Fruit fly (Drosophila melanogaster) whole organism, wandering third instar larva: ENCODE results near the gene CG10845.

Source experiments
- CG9705 ChIP-seq: fragments of 200-800 bp; sonication (Bioruptor generic); optimal IDR thresholded peaks from 2 replicates; lab custom pipeline; 2018; ENCODE audit warnings: missing biosample characterization, mild to moderate bottlenecking, missing genetic modification characterization
- HLH106 ChIP-seq: fragments of 200-800 bp; optimal IDR thresholded peaks from 3 replicates; lab custom pipeline; 2019; ENCODE audit warnings: missing biosample characterization, mild to moderate bottlenecking, missing genetic modification characterization, moderate library complexity
- Hr78 ChIP-seq: fragments of >200 bp; optimal IDR thresholded peaks from 2 replicates; lab custom pipeline; 2017; ENCODE audit warnings: missing biosample characterization, missing genetic modification characterization
- Hr83 ChIP-seq: fragments of 200-300 bp; sonication (Bioruptor generic); optimal IDR thresholded peaks from 2 replicates; lab custom pipeline; 2016; ENCODE audit warnings: missing biosample characterization, mild to moderate bottlenecking, missing genetic modification characterization, moderate library complexity; ENCODE audit not compliant: poor library complexity, severe bottlenecking
- Myc ChIP-seq: fragments of >200 bp; optimal IDR thresholded peaks from 2 replicates; lab custom pipeline; 2017
- Sp1 ChIP-seq: fragments of 200-800 bp; sonication (Bioruptor generic); optimal IDR thresholded peaks from 3 replicates; lab custom pipeline; 2019; ENCODE audit warnings: missing biosample characterization, mild to moderate bottlenecking, missing genetic modification characterization, moderate library complexity
- foxo ChIP-seq, 2 experiments: fragments of 200-800 bp; sonication (Bioruptor generic); optimal IDR thresholded peaks; 2 replicates in 1 of 2; 3 replicates in 1 of 2; lab custom pipeline; 2016 to 2017; ENCODE audit warnings: missing biosample characterization in 2 of 2, missing genetic modification characterization in 2 of 2
- fru ChIP-seq: fragments of 200-800 bp; sonication (Bioruptor generic); optimal IDR thresholded peaks from 3 replicates; lab custom pipeline; 2016; ENCODE audit warnings: missing biosample characterization, mild to moderate bottlenecking, missing genetic modification characterization
- lola ChIP-seq: fragments of >200 bp; optimal IDR thresholded peaks from 2 replicates; lab custom pipeline; 2017; ENCODE audit warnings: missing biosample characterization, missing genetic modification characterization
- pan ChIP-seq: fragments of >200 bp; optimal IDR thresholded peaks from 2 replicates; lab custom pipeline; 2017
- psq ChIP-seq: fragments of 200-800 bp; sonication (Bioruptor generic); optimal IDR thresholded peaks from 3 replicates; lab custom pipeline; 2017; ENCODE audit warnings: missing biosample characterization, mild to moderate bottlenecking, missing genetic modification characterization, moderate library complexity
- sage ChIP-seq: fragments of 200-800 bp; sonication (Bioruptor generic); optimal IDR thresholded peaks from 2 replicates; lab custom pipeline; 2016; ENCODE audit warnings: missing biosample characterization, mild to moderate bottlenecking, missing genetic modification characterization
- sv ChIP-seq: fragments of 200-800 bp; sonication (Bioruptor generic); optimal IDR thresholded peaks from 3 replicates; lab custom pipeline; 2016; ENCODE audit warnings: missing biosample characterization, missing genetic modification characterization
- usp ChIP-seq: fragments of >200 bp; optimal IDR thresholded peaks from 2 replicates; lab custom pipeline; 2017; ENCODE audit warnings: missing biosample characterization, missing genetic modification characterization

dm6 chr3R:24866976-24867375 is 33.9 kb upstream of the CG10845 start:
- TF ChIP-seq Sp1 (GFP tag; lab: Kevin White, UChicago) (no peak), psq (GFP tag; lab: Kevin White, UChicago) (no peak), sage (GFP tag; lab: Kevin White, UChicago) (no peak), HLH106 (tag; lab: Kevin White, UChicago) (no peak), Hr83 (GFP tag; lab: Kevin White, UChicago) (no peak), fru (GFP tag; lab: Kevin White, UChicago) (no peak), Myc (lab: Kevin White, UChicago) (no peak), usp (GFP tag; lab: Kevin White, UChicago) (no peak), lola (no peak), foxo (GFP tag; optimal IDR thresholded peaks at IDR 0.05; lab: Kevin White, UChicago) (no peak), CG9705 (GFP tag; lab: Kevin White, UChicago) (no peak), Hr78 (no peak), sv (no peak), pan (lab: Kevin White, UChicago) (no peak)
